Worm (Caenorhabditis elegans) whole organism, L1 larva: Measurements from ENCODE around the gene F28H6.6.
A peak's percentile ranks its signal among the peaks of the same experiment; 100 is the strongest.
"Not testable (repeated sequence)": the region's sequence is repeated elsewhere in the genome, so short reads cannot be mapped to it uniquely, and the experiment has no call there.

Experiments used
- ces-1 ChIP-seq: fragments of 150-350 bp; optimal IDR thresholded peaks from 2 replicates; lab custom pipeline; 2014; ENCODE audit warnings: missing biosample characterization, missing genetic modification reagents, missing genetic modification characterization
- nhr-71 ChIP-seq: sonication (generic microtip); optimal IDR thresholded peaks from 2 replicates; lab custom pipeline; 2016; ENCODE audit warnings: mild to moderate bottlenecking, missing genetic modification characterization, moderate library complexity, missing compliant biosample characterization

DNA sequence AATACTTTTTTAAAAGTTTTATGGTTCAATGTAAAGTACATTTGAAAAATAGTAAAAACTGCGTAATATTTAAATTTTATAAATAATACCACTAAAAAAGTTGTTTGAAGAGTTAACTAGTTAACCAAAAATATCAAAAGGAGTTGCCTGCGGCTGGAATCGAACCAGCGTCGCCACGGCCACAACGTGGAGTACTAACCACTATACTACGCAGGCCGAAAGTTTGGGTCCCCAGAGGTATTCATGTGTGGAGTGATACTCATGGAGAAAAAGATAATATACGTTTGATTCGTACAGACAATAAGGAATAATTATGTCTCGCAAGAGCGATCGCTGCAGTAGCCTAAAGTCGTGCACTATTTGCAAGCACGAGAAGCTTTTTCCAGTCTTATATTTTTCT lies 11.1 kb upstream of the F28H6.6 start:
- not testable (repeated sequence) for TF ChIP-seq ces-1 (GFP tag; lab: Kevin White, UChicago)
- TF ChIP-seq nhr-71 (tag; lab: Kevin White, UChicago), result peak; percentile 23
